Worm (Caenorhabditis elegans): Measurements from ENCODE around the gene ttr-20.

ce11 chrIV:4277694-4278093 is 31.1 kb downstream of the ttr-20 start, which contains the start of gene nhr-78:
- TF ChIP-seq elt-4 (tag; optimal IDR thresholded peaks at IDR 0.05) (no peak), npax-4 (tag; optimal IDR thresholded peaks at IDR 0.05) (no peak), sox-4 (tag; optimal IDR thresholded peaks at IDR 0.05) (no peak), ama-1 (optimal IDR thresholded peaks at IDR 0.05) (no peak), mec-3 (tag; optimal IDR thresholded peaks at IDR 0.05; ENCODE audit: borderline replicate concordance) (no peak), tbx-2 (tag; optimal IDR thresholded peaks at IDR 0.05) (no peak), pat-9 (tag; optimal IDR thresholded peaks at IDR 0.05) (no peak), pha-4 (tag; optimal IDR thresholded peaks at IDR 0.05) (no peak)

All from whole organism, late embryonic.